Fruit fly (Drosophila melanogaster) whole organism, embryonic: ENCODE measurements around the gene CG2901.

ENCODE experiments used
- Atf6 ChIP-seq: fragments of 200-800 bp; sonication (Bioruptor generic); IDR thresholded peaks from 2 replicates; pipeline ENCODE4 v1.3.6; 2022; ENCODE audit warnings: missing biosample characterization, missing genetic modification characterization
- CG10565 ChIP-seq: fragments of 200-800 bp; sonication (Bioruptor generic); optimal IDR thresholded peaks from 3 replicates; lab custom pipeline; 2016; ENCODE audit warnings: missing biosample characterization, mild to moderate bottlenecking, missing genetic modification characterization
- CG10959 ChIP-seq: fragments of 200-800 bp; sonication (Bioruptor generic); IDR thresholded peaks from 2 replicates; pipeline ENCODE4 v1.3.6; 2022; ENCODE audit warnings: missing biosample characterization, missing genetic modification characterization
- CG11093 ChIP-seq: fragments of 200-800 bp; sonication (Bioruptor generic); IDR thresholded peaks from 3 replicates; pipeline ENCODE4 v1.3.6; 2022; ENCODE audit warnings: missing biosample characterization, missing genetic modification characterization
- CG11456 ChIP-seq: fragments of 200-800 bp; sonication (Bioruptor generic); IDR thresholded peaks from 3 replicates; pipeline ENCODE4 v1.3.6; 2022; ENCODE audit warnings: missing biosample characterization, missing genetic modification characterization
- CG11696 ChIP-seq: fragments of 200-800 bp; sonication (Bioruptor generic); IDR thresholded peaks from 2 replicates; pipeline ENCODE4 v1.3.6; 2022; ENCODE audit warnings: missing biosample characterization, missing genetic modification characterization
- CG15696 ChIP-seq: fragments of 200-800 bp; sonication (Bioruptor generic); optimal IDR thresholded peaks from 2 replicates; lab custom pipeline; 2019; ENCODE audit warnings: missing biosample characterization, mild to moderate bottlenecking, missing genetic modification characterization, moderate library complexity
- CG1603 ChIP-seq: fragments of 200-800 bp; sonication (Bioruptor generic); optimal IDR thresholded peaks from 2 replicates; lab custom pipeline; 2019; ENCODE audit warnings: missing biosample characterization, mild to moderate bottlenecking, missing genetic modification characterization, moderate library complexity
- CG17568 ChIP-seq: fragments of 200-800 bp; sonication (Bioruptor generic); optimal IDR thresholded peaks from 2 replicates; lab custom pipeline; 2018; ENCODE audit warnings: missing biosample characterization, mild to moderate bottlenecking, missing genetic modification characterization, moderate library complexity
- CG17829 ChIP-seq: fragments of 200-800 bp; optimal IDR thresholded peaks from 2 replicates; lab custom pipeline; 2019; ENCODE audit warnings: missing biosample characterization, mild to moderate bottlenecking, missing genetic modification characterization, moderate library complexity
- CG18011 ChIP-seq: fragments of 200-800 bp; sonication (Bioruptor generic); optimal IDR thresholded peaks from 2 replicates; lab custom pipeline; 2017; ENCODE audit warnings: missing biosample characterization, missing genetic modification characterization, mild to moderate bottlenecking, moderate library complexity, missing genotype
- CG18262 ChIP-seq: fragments of 200-800 bp; optimal IDR thresholded peaks from 3 replicates; lab custom pipeline; 2019; ENCODE audit warnings: missing biosample characterization, mild to moderate bottlenecking, missing genetic modification characterization, moderate library complexity
- CG18476 ChIP-seq: fragments of 200-800 bp; sonication (Bioruptor generic); optimal IDR thresholded peaks from 2 replicates; lab custom pipeline; 2016; ENCODE audit warnings: missing biosample characterization, mild to moderate bottlenecking, missing genetic modification characterization
- CG32532 ChIP-seq: fragments of 200-800 bp; sonication (Bioruptor generic); IDR thresholded peaks from 2 replicates; pipeline ENCODE4 v1.3.6; 2022; ENCODE audit warnings: missing biosample characterization, missing genetic modification characterization
- CG3726 ChIP-seq: fragments of 200-800 bp; sonication (Bioruptor generic); IDR thresholded peaks from 3 replicates; pipeline ENCODE4, ENCODE4 v1.3.6; 2022; ENCODE audit warnings: missing biosample characterization, missing genetic modification characterization
- CG4404 ChIP-seq: fragments of 200-800 bp; sonication (Bioruptor generic); IDR thresholded peaks from 2 replicates; pipeline ENCODE4 v1.3.6; 2022; ENCODE audit warnings: missing biosample characterization, missing genetic modification characterization
- CG4854 ChIP-seq: fragments of 200-800 bp; sonication (Bioruptor generic); optimal IDR thresholded peaks from 2 replicates; lab custom pipeline; 2016; ENCODE audit warnings: missing biosample characterization, missing genetic modification characterization, inconsistent platforms
- CG8478 ChIP-seq: fragments of >200 bp; optimal IDR thresholded peaks from 2 replicates; lab custom pipeline; 2018
- CG9727 ChIP-seq: fragments of 200-800 bp; sonication (Bioruptor generic); optimal IDR thresholded peaks from 3 replicates; lab custom pipeline; 2017; ENCODE audit warnings: missing biosample characterization, mild to moderate bottlenecking, missing genetic modification characterization
- CG9876 ChIP-seq: fragments of 200-800 bp; sonication (Bioruptor generic); optimal IDR thresholded peaks from 2 replicates; lab custom pipeline; 2016; ENCODE audit warnings: missing biosample characterization, missing genetic modification characterization
- Dp ChIP-seq: fragments of 200-800 bp; sonication (Bioruptor generic); optimal IDR thresholded peaks from 2 replicates; lab custom pipeline; 2018; ENCODE audit warnings: missing biosample characterization, mild to moderate bottlenecking, missing genetic modification characterization, moderate library complexity
- Eip74EF ChIP-seq, 2 experiments: fragments of 200-800 bp in 1 of 2; fragments of >200 bp in 1 of 2; sonication (Bioruptor generic) in 1 of 2; optimal IDR thresholded peaks; 2 replicates each; lab custom pipeline; 2017 to 2019; ENCODE audit warnings: missing biosample characterization in 2 of 2, missing genetic modification characterization in 2 of 2, mild to moderate bottlenecking in 1 of 2, moderate library complexity in 1 of 2
- Elba2 ChIP-seq: fragments of 200-800 bp; sonication (Bioruptor generic); optimal IDR thresholded peaks from 3 replicates; lab custom pipeline; 2016; ENCODE audit warnings: missing biosample characterization, missing genetic modification characterization
- Ets65A ChIP-seq: fragments of 200-800 bp; sonication (Bioruptor generic); peaks from one replicate; lab custom pipeline; 2016; ENCODE audit warnings: missing biosample characterization, missing genetic modification characterization
- HmgZ ChIP-seq: fragments of 200-800 bp; sonication (Bioruptor generic); optimal IDR thresholded peaks from 2 replicates; lab custom pipeline; 2018; ENCODE audit warnings: missing biosample characterization, mild to moderate bottlenecking, missing genetic modification characterization
- Hr39 ChIP-seq: fragments of >200 bp; optimal IDR thresholded peaks from 2 replicates; lab custom pipeline; 2017
- Hsf ChIP-seq: fragments of 200-800 bp; sonication (Bioruptor generic); optimal IDR thresholded peaks from 3 replicates; lab custom pipeline; 2016; ENCODE audit warnings: missing biosample characterization, missing genetic modification characterization
- Med ChIP-seq: fragments of 200-800 bp; sonication (Bioruptor generic); peaks from one replicate; lab custom pipeline; 2016; ENCODE audit warnings: missing biosample characterization, missing genetic modification characterization, mild to moderate bottlenecking, inconsistent platforms, moderate library complexity
- NC2β ChIP-seq: fragments of 200-800 bp; sonication (Bioruptor generic); optimal IDR thresholded peaks from 2 replicates; lab custom pipeline; 2016; ENCODE audit warnings: missing biosample characterization, missing genetic modification characterization
- Pdp1 ChIP-seq, 2 experiments: fragments of 200-800 bp; sonication (Bioruptor generic); optimal IDR thresholded peaks; 3 replicates each; lab custom pipeline; 2016; ENCODE audit warnings: missing biosample characterization in 2 of 2, missing genetic modification characterization in 2 of 2, mild to moderate bottlenecking in 1 of 2, moderate library complexity in 1 of 2
- Poxn ChIP-seq: fragments of 200-800 bp; sonication (Bioruptor generic); IDR thresholded peaks from 2 replicates; pipeline ENCODE4 v1.3.6; 2022; ENCODE audit warnings: missing biosample characterization, missing genetic modification characterization
- Ssrp ChIP-seq: fragments of 200-800 bp; sonication (Bioruptor generic); optimal IDR thresholded peaks from 2 replicates; lab custom pipeline; 2018; ENCODE audit warnings: missing biosample characterization, mild to moderate bottlenecking, missing genetic modification characterization, moderate library complexity
- Tbp ChIP-seq: fragments of >200 bp; optimal IDR thresholded peaks from 2 replicates; lab custom pipeline; 2018; ENCODE audit warnings: missing biosample characterization, missing genetic modification characterization
- Xrp1 ChIP-seq: fragments of 200-800 bp; sonication (Bioruptor generic); IDR thresholded peaks from 2 replicates; pipeline ENCODE4 v1.3.6; 2022; ENCODE audit warnings: missing biosample characterization, missing genetic modification characterization
- chif ChIP-seq, 2 experiments: fragments of 200-800 bp; sonication (Bioruptor generic); optimal IDR thresholded peaks; 3 replicates each; lab custom pipeline; 2016; ENCODE audit warnings: missing biosample characterization in 2 of 2, missing genetic modification characterization in 2 of 2
- danr ChIP-seq: fragments of 200-800 bp; sonication (Bioruptor generic); IDR thresholded peaks from 2 replicates; pipeline ENCODE4 v1.3.6; 2022; ENCODE audit warnings: missing biosample characterization, missing genetic modification characterization
- dmrt11E ChIP-seq: fragments of 200-800 bp; sonication (Bioruptor generic); optimal IDR thresholded peaks from 3 replicates; lab custom pipeline; 2018; ENCODE audit warnings: missing biosample characterization, mild to moderate bottlenecking, missing genetic modification characterization, moderate library complexity
- fru ChIP-seq: fragments of >200 bp; optimal IDR thresholded peaks from 2 replicates; lab custom pipeline; 2017
- gem ChIP-seq: fragments of 200-800 bp; sonication (Bioruptor generic); optimal IDR thresholded peaks from 2 replicates; lab custom pipeline; 2019; ENCODE audit warnings: missing biosample characterization, mild to moderate bottlenecking, missing genetic modification characterization, moderate library complexity
- grn ChIP-seq: fragments of 200-800 bp; sonication (Bioruptor generic); optimal IDR thresholded peaks from 3 replicates; lab custom pipeline; 2017; ENCODE audit warnings: missing biosample characterization, missing genetic modification characterization
- ken ChIP-seq: fragments of 200-800 bp; sonication (Bioruptor generic); IDR thresholded peaks from 3 replicates; pipeline ENCODE4 v1.3.6; 2022; ENCODE audit warnings: missing biosample characterization, missing genetic modification characterization
- kni ChIP-seq: fragments of 200-800 bp; sonication (Bioruptor generic); optimal IDR thresholded peaks from 3 replicates; lab custom pipeline; 2017; ENCODE audit warnings: mild to moderate bottlenecking, missing biosample characterization, missing genetic modification reagents, missing genetic modification characterization
- pfk ChIP-seq: fragments of 200-800 bp; sonication (Bioruptor generic); optimal IDR thresholded peaks from 2 replicates; lab custom pipeline; 2018; ENCODE audit warnings: missing biosample characterization, mild to moderate bottlenecking, missing genetic modification characterization, moderate library complexity
- phol ChIP-seq: fragments of 200-800 bp; sonication (Bioruptor generic); optimal IDR thresholded peaks from 3 replicates; lab custom pipeline; 2018; ENCODE audit warnings: missing biosample characterization, mild to moderate bottlenecking, missing genetic modification characterization, moderate library complexity
- sens ChIP-seq: fragments of 200-800 bp; sonication (Bioruptor generic); peaks from one replicate; lab custom pipeline; 2016; ENCODE audit warnings: missing biosample characterization, missing genetic modification characterization
- tin ChIP-seq: fragments of 200-800 bp; sonication (Bioruptor generic); optimal IDR thresholded peaks from 3 replicates; lab custom pipeline; 2016; ENCODE audit warnings: missing biosample characterization, missing genetic modification characterization
- twi ChIP-seq: fragments of 200-800 bp; optimal IDR thresholded peaks from 2 replicates; lab custom pipeline; 2019; ENCODE audit warnings: missing biosample characterization, mild to moderate bottlenecking, missing genetic modification characterization, moderate library complexity
- vvl ChIP-seq: fragments of 200-800 bp; sonication (Bioruptor generic); IDR thresholded peaks from 2 replicates; pipeline ENCODE4 v1.3.6; 2022; ENCODE audit warnings: missing biosample characterization, missing genetic modification characterization
- zen ChIP-seq: fragments of 200-800 bp; sonication (Bioruptor generic); optimal IDR thresholded peaks from 3 replicates; lab custom pipeline; 2018; ENCODE audit warnings: missing biosample characterization, mild to moderate bottlenecking, missing genetic modification characterization, moderate library complexity
- zf30C ChIP-seq: fragments of 200-800 bp; sonication (Bioruptor generic); optimal IDR thresholded peaks from 3 replicates; lab custom pipeline; 2018; ENCODE audit warnings: missing biosample characterization, mild to moderate bottlenecking, missing genetic modification characterization
- zfh1 ChIP-seq: fragments of 200-800 bp; sonication (Bioruptor generic); IDR thresholded peaks from 3 replicates; pipeline ENCODE4 v1.3.6; 2022; ENCODE audit warnings: missing biosample characterization, missing genetic modification characterization

Gene CG2901

DNA sequence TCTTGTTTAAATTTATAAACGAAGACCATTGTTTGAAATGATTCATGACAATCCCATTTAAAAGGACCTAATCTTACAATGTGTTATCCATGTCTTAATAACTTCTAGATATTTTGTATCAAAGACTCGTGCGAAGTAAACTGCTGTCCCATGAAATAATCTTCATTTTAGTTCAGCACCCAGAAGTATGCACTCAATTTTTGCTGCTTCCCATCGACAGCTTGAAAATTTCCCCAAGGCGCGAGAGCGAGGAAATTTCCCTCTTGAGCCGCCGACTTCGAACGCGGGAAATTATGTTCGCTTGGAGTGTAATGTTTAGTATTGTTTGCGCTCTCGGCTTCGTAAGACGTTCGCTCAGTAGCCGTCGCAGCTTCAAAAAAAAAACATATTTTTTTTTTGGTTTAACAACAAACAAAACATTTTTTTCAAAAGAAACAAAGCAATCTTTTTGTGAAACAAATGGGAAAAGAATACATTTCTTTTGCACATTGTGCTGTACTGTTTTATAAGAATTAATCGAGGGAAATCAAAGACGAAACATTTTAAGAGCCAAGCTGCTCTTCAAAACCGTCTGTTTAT, 7.9 kb downstream of the CG2901 start (continued):
- TF ChIP-seq zf30C (peak; percentile 9), Dp (GFP tag; lab: Kevin White, UChicago) (peak; percentile 2), Hsf (no peak), CG3726 (GFP tag; lab: Robert Waterston, UW) (no peak), Poxn (GFP tag; lab: Robert Waterston, UW) (no peak), CG18011 (GFP tag; lab: Kevin White, UChicago) (no peak), HmgZ (no peak), CG17568 (GFP tag; lab: Kevin White, UChicago) (no peak), Med (GFP tag; lab: Kevin White, UChicago) (peak; percentile 26), CG9876 (no peak), Elba2 (no peak), pfk (GFP tag; lab: Kevin White, UChicago) (no peak), vvl (0 out of 2 replicates have a peak, but pooled peaks have one; percentile 16), fru (lab: Kevin White, UChicago) (no peak), danr (GFP tag; lab: Robert Waterston, UW) (no peak), CG32532 (no peak), Tbp (GFP tag; lab: Kevin White, UChicago) (no peak), Eip74EF (GFP tag; optimal IDR thresholded peaks at IDR 0.05; lab: Kevin White, UChicago) (no peak), CG11093 (GFP tag; lab: Robert Waterston, UW) (no peak), Hr39 (no peak)

- TF ChIP-seq CG4404 (GFP tag; lab: Robert Waterston, UW) (peak; percentile 23; the same call in 1 of the 2 replicates), CG18476 (GFP tag; lab: Kevin White, UChicago) (peak; percentile 95), ken (no peak), CG10959 (peak; percentile 35; the same call in 1 of the 2 replicates), CG15696 (tag; lab: Kevin White, UChicago) (peak; percentile 3), CG8478 (lab: Kevin White, UChicago) (no peak), Atf6 (GFP tag; lab: Robert Waterston, UW) (no peak), CG9727 (GFP tag; lab: Kevin White, UChicago) (peak; percentile 4), CG4854 (GFP tag; lab: Kevin White, UChicago) (no peak), Med (GFP tag; lab: Kevin White, UChicago) (peak; percentile 12), Dp (GFP tag; lab: Kevin White, UChicago) (no peak), twi (tag; lab: Kevin White, UChicago) (peak; percentile 38), Xrp1 (GFP tag; lab: Robert Waterston, UW) (0 out of 2 replicates have a peak, but pooled peaks have one; percentile 16), sens (GFP tag; lab: Kevin White, UChicago) (peak; percentile 57), zf30C (peak; percentile 88), CG11456 (GFP tag; lab: Robert Waterston, UW) (no peak), CG10565 (GFP tag; lab: Kevin White, UChicago) (no peak), NC2β (GFP tag; lab: Kevin White, UChicago) (no peak), Pdp1 (GFP tag; optimal IDR thresholded peaks at IDR 0.05; lab: Kevin White, UChicago) (peak in 1 of 2 experiments; percentile 44), phol (tag; lab: Kevin White, UChicago) (peak; percentile 6), CG11696 (no peak), zen (tag; lab: Kevin White, UChicago) (peak; percentile 30), CG17829 (peak; percentile 1), CG1603 (tag; lab: Kevin White, UChicago) (peak; percentile 3), chif (GFP tag; optimal IDR thresholded peaks at IDR 0.05; lab: Kevin White, UChicago) (peak in 1 of 2 experiments; percentile 25), Ets65A (GFP tag; lab: Kevin White, UChicago) (peak; percentile 51), CG18262 (peak; percentile 2), kni (peak; percentile 48), dmrt11E (tag; lab: Kevin White, UChicago) (peak; percentile 35), grn (peak; percentile 39), tin (GFP tag; lab: Kevin White, UChicago) (no peak), Ssrp (tag; lab: Kevin White, UChicago) (no peak), gem (tag; lab: Kevin White, UChicago) (peak; percentile 28), zfh1 (GFP tag; lab: Robert Waterston, UW) (peak; percentile 49; the same call in 2 of the 3 replicates)
Measured at dm6 chrX:3837628-3838027, 9.6 kb downstream of the CG2901 start.
